Fruit fly (Drosophila melanogaster) Kc167 (cell line): ENCODE measurements around the gene CG18545.

ENCODE experiments used
- Myc ChIP-seq: fragments of >200 bp; optimal IDR thresholded peaks from 2 replicates; lab custom pipeline; 2017; ENCODE audit warnings: missing external identifiers
- Sin3A ChIP-seq: fragments of >200 bp; optimal IDR thresholded peaks from 2 replicates; lab custom pipeline; 2018; ENCODE audit warnings: missing external identifiers
- h ChIP-seq: fragments of >200 bp; optimal IDR thresholded peaks from 3 replicates; lab custom pipeline; 2018; ENCODE audit warnings: missing external identifiers
- ttk ChIP-seq: sonication (Bioruptor generic); optimal IDR thresholded peaks from 2 replicates; lab custom pipeline; 2017; ENCODE audit warnings: missing external identifiers

dm6 chr3R:10351960-10352458 is 11.3 kb downstream of the CG18545 start:
- TF ChIP-seq ttk (no peak), Sin3A (lab: Kevin White, UChicago) (no peak), Myc (lab: Kevin White, UChicago) (no peak), h (lab: Kevin White, UChicago) (no peak)
